Worm (Caenorhabditis elegans) whole organism, young adult: ENCODE data around the gene fbxb-77.
A peak's percentile ranks its signal among the peaks of the same experiment; 100 is the strongest.

Experiments
- D2030.7 ChIP-seq: fragments of 200-800 bp; sonication (Bioruptor generic); IDR thresholded peaks from 2 replicates; pipeline ENCODE4 v1.3.6; 2022; ENCODE audit warnings: missing genetic modification reagents, missing genetic modification characterization, missing compliant biosample characterization
- F22D6.2 ChIP-seq: sonication (generic microtip); optimal IDR thresholded peaks from 2 replicates; lab custom pipeline; 2016; ENCODE audit warnings: mild to moderate bottlenecking, missing genetic modification characterization, missing compliant biosample characterization
- F33H1.4 ChIP-seq: fragments of 200-800 bp; sonication (Bioruptor generic); IDR thresholded peaks from 2 replicates; pipeline ENCODE4 v1.3.6; 2022; ENCODE audit warnings: missing genetic modification reagents, missing genetic modification characterization, missing compliant biosample characterization
- F37B4.10 ChIP-seq: fragments of 200-800 bp; sonication (Bioruptor generic); IDR thresholded peaks from 2 replicates; pipeline ENCODE4 v1.3.6; 2022; ENCODE audit warnings: missing genetic modification characterization, missing compliant biosample characterization
- K12H6.12 ChIP-seq: fragments of 200-800 bp; sonication (Bioruptor generic); optimal IDR thresholded peaks from 2 replicates; lab custom pipeline; 2018; ENCODE audit warnings: mild to moderate bottlenecking, missing genetic modification characterization, missing compliant biosample characterization
- T07F8.4 ChIP-seq: sonication (generic microtip); optimal IDR thresholded peaks from 2 replicates; lab custom pipeline; 2016; ENCODE audit warnings: mild to moderate bottlenecking, missing genetic modification characterization, moderate library complexity, missing compliant biosample characterization
- Y53F4B.3 ChIP-seq: fragments of 200-800 bp; sonication (Bioruptor generic); IDR thresholded peaks from 2 replicates; pipeline ENCODE4 v1.3.6; 2022; ENCODE audit warnings: missing genetic modification reagents, missing genetic modification characterization, missing compliant biosample characterization
- Y67H2A.10 ChIP-seq: fragments of 200-800 bp; sonication (Bioruptor generic); conservative IDR thresholded peaks from 2 replicates; pipeline ENCODE4 v1.3.6; 2022; ENCODE audit warnings: missing genetic modification reagents, missing genetic modification characterization, missing compliant biosample characterization
- Y79H2A.3 ChIP-seq: fragments of 200-800 bp; sonication (Bioruptor generic); conservative IDR thresholded peaks from 2 replicates; pipeline ENCODE4 v1.3.6; 2022; ENCODE audit warnings: missing genetic modification reagents, missing genetic modification characterization, missing compliant biosample characterization
- ZK185.1 ChIP-seq: sonication (generic microtip); optimal IDR thresholded peaks from 2 replicates; lab custom pipeline; 2016; ENCODE audit warnings: mild to moderate bottlenecking, missing genetic modification characterization, missing compliant biosample characterization; ENCODE audit not compliant: poor library complexity, severe bottlenecking
- atf-7 ChIP-seq: sonication (generic microtip); optimal IDR thresholded peaks from 2 replicates; lab custom pipeline; 2017; ENCODE audit warnings: mild to moderate bottlenecking, missing genetic modification characterization, missing compliant biosample characterization
- attf-3 ChIP-seq: fragments of 200-800 bp; sonication (Bioruptor generic); conservative IDR thresholded peaks from 2 replicates; pipeline ENCODE4 v1.3.6; 2022; ENCODE audit warnings: missing genetic modification reagents, missing genetic modification characterization, missing compliant biosample characterization
- bed-1 ChIP-seq: fragments of 200-800 bp; sonication (Bioruptor generic); IDR thresholded peaks from 2 replicates; pipeline ENCODE4 v1.3.6; 2022; ENCODE audit warnings: missing genetic modification reagents, missing genetic modification characterization, missing compliant biosample characterization
- bed-2 ChIP-seq: fragments of 200-800 bp; sonication (Bioruptor generic); IDR thresholded peaks from 2 replicates; pipeline ENCODE4 v1.3.6; 2022; ENCODE audit warnings: missing genetic modification reagents, missing genetic modification characterization, missing compliant biosample characterization
- ccch-3 ChIP-seq: fragments of 200-800 bp; sonication (Bioruptor generic); optimal IDR thresholded peaks from 2 replicates; lab custom pipeline; 2018; ENCODE audit warnings: mild to moderate bottlenecking, missing genetic modification characterization, missing compliant biosample characterization
- ceh-100 ChIP-seq: fragments of 200-800 bp; sonication (Bioruptor generic); IDR thresholded peaks from 2 replicates; pipeline ENCODE4 v1.3.6; 2022; ENCODE audit warnings: missing genetic modification reagents, missing genetic modification characterization, missing compliant biosample characterization
- dox-1 ChIP-seq: fragments of 200-800 bp; sonication (Bioruptor generic); IDR thresholded peaks from 2 replicates; pipeline ENCODE4 v1.3.6; 2022; ENCODE audit warnings: missing genetic modification reagents, missing genetic modification characterization, missing compliant biosample characterization
- efl-1 ChIP-seq: fragments of 150-350 bp; optimal IDR thresholded peaks from 2 replicates; lab custom pipeline; 2014; ENCODE audit warnings: missing biosample characterization, missing genetic modification reagents, missing genetic modification characterization
- egl-18 ChIP-seq: fragments of 200-800 bp; sonication (Bioruptor generic); IDR thresholded peaks from 2 replicates; pipeline ENCODE4 v1.3.6; 2022; ENCODE audit warnings: missing genetic modification reagents, missing genetic modification characterization, missing compliant biosample characterization
- egl-44 ChIP-seq: fragments of 200-800 bp; sonication (Bioruptor generic); IDR thresholded peaks from 2 replicates; pipeline ENCODE4 v1.3.6; 2022; ENCODE audit warnings: missing genetic modification reagents, missing genetic modification characterization, missing compliant biosample characterization
- egrh-3 ChIP-seq: fragments of 200-800 bp; sonication (Bioruptor generic); IDR thresholded peaks from 2 replicates; pipeline ENCODE4 v1.3.6; 2022; ENCODE audit warnings: missing genetic modification reagents, missing genetic modification characterization, missing compliant biosample characterization
- ekl-4 ChIP-seq: fragments of 200-800 bp; sonication (Bioruptor generic); IDR thresholded peaks from 2 replicates; pipeline ENCODE4 v1.3.6; 2022; ENCODE audit warnings: missing genetic modification reagents, missing genetic modification characterization, missing compliant biosample characterization
- ets-4 ChIP-seq: fragments of 200-800 bp; sonication (Bioruptor generic); optimal IDR thresholded peaks from 2 replicates; lab custom pipeline; 2018; ENCODE audit warnings: mild to moderate bottlenecking, missing genetic modification characterization, missing compliant biosample characterization
- gei-17 ChIP-seq: fragments of 200-800 bp; sonication (Bioruptor generic); optimal IDR thresholded peaks from 2 replicates; lab custom pipeline; 2018; ENCODE audit warnings: mild to moderate bottlenecking, missing genetic modification characterization, missing compliant biosample characterization
- hmg-1.2 ChIP-seq: fragments of 200-800 bp; sonication (Bioruptor generic); IDR thresholded peaks from 2 replicates; pipeline ENCODE4 v1.3.6; 2022; ENCODE audit warnings: missing genetic modification reagents, missing genetic modification characterization, missing compliant biosample characterization
- hmg-20 ChIP-seq: fragments of 200-800 bp; sonication (Bioruptor generic); IDR thresholded peaks from 2 replicates; pipeline ENCODE4 v1.3.6; 2022; ENCODE audit warnings: missing genetic modification reagents, missing genetic modification characterization, missing compliant biosample characterization
- lag-1 ChIP-seq: fragments of 200-800 bp; sonication (Bioruptor generic); IDR thresholded peaks from 2 replicates; pipeline ENCODE4 v1.3.6; 2022; ENCODE audit warnings: missing genetic modification reagents, missing genetic modification characterization, missing compliant biosample characterization
- let-607 ChIP-seq, 2 experiments: fragments of 200-800 bp in 1 of 2; sonication (Bioruptor generic) in 1 of 2; sonication (generic microtip) in 1 of 2; optimal IDR thresholded peaks; 2 replicates each; lab custom pipeline; 2016 to 2018; ENCODE audit warnings: mild to moderate bottlenecking in 2 of 2, missing compliant biosample characterization in 2 of 2, missing genetic modification characterization in 2 of 2, moderate library complexity in 2 of 2, missing genotype in 1 of 2
- lin-54 ChIP-seq: fragments of 200-800 bp; sonication (Bioruptor generic); optimal IDR thresholded peaks from 2 replicates; lab custom pipeline; 2018; ENCODE audit warnings: mild to moderate bottlenecking, missing genetic modification characterization, missing compliant biosample characterization
- madf-10 ChIP-seq: sonication (generic microtip); optimal IDR thresholded peaks from 2 replicates; lab custom pipeline; 2016; ENCODE audit warnings: mild to moderate bottlenecking, missing genetic modification characterization, missing compliant biosample characterization
- madf-3 ChIP-seq: fragments of 200-800 bp; sonication (Bioruptor generic); IDR thresholded peaks from 2 replicates; pipeline ENCODE4 v1.3.6; 2022; ENCODE audit warnings: missing genetic modification reagents, missing genetic modification characterization, missing compliant biosample characterization
- madf-6 ChIP-seq: fragments of 200-800 bp; sonication (Bioruptor generic); IDR thresholded peaks from 2 replicates; pipeline ENCODE4 v1.3.6; 2022; ENCODE audit warnings: missing genetic modification reagents, missing genetic modification characterization, missing compliant biosample characterization
- mcd-1 ChIP-seq: fragments of 200-800 bp; sonication (Bioruptor generic); IDR thresholded peaks from 2 replicates; pipeline ENCODE4 v1.3.6; 2022; ENCODE audit warnings: missing genetic modification reagents, missing genetic modification characterization, missing compliant biosample characterization
- mel-28 ChIP-seq: sonication (generic microtip); optimal IDR thresholded peaks from 2 replicates; lab custom pipeline; 2016; ENCODE audit warnings: borderline replicate concordance, mild to moderate bottlenecking, missing genetic modification characterization, missing compliant biosample characterization
- nfya-2 ChIP-seq: fragments of 200-800 bp; sonication (Bioruptor generic); IDR thresholded peaks from 2 replicates; pipeline ENCODE4 v1.3.6; 2022; ENCODE audit warnings: missing genetic modification reagents, missing genetic modification characterization, missing compliant biosample characterization
- nfyb-1 ChIP-seq: fragments of 200-800 bp; sonication (Bioruptor generic); IDR thresholded peaks from 2 replicates; pipeline ENCODE4 v1.3.6; 2022; ENCODE audit warnings: missing genetic modification reagents, missing genetic modification characterization, missing compliant biosample characterization
- nhr-120 ChIP-seq: fragments of 200-800 bp; sonication (Bioruptor generic); IDR thresholded peaks from 2 replicates; pipeline ENCODE4 v1.3.6; 2022; ENCODE audit warnings: missing genetic modification characterization, missing compliant biosample characterization
- nhr-80 ChIP-seq: sonication (generic microtip); optimal IDR thresholded peaks from 2 replicates; lab custom pipeline; 2016; ENCODE audit warnings: missing genetic modification characterization, missing compliant biosample characterization
- nhr-90 ChIP-seq: sonication (generic microtip); optimal IDR thresholded peaks from 2 replicates; lab custom pipeline; 2016; ENCODE audit warnings: missing genotype, mild to moderate bottlenecking, missing genetic modification characterization, missing compliant biosample characterization
- rcor-1 ChIP-seq: fragments of 200-800 bp; sonication (Bioruptor generic); IDR thresholded peaks from 2 replicates; pipeline ENCODE4 v1.3.6; 2022; ENCODE audit warnings: missing genetic modification reagents, missing genetic modification characterization, missing compliant biosample characterization
- rec-8 ChIP-seq, 2 experiments: sonication (generic microtip); optimal IDR thresholded peaks; 2 replicates each; lab custom pipeline; 2016; ENCODE audit warnings: mild to moderate bottlenecking in 2 of 2, missing genetic modification characterization in 2 of 2, missing genetic modification reagents in 2 of 2, missing genotype in 2 of 2, missing biosample characterization in 1 of 2, missing compliant biosample characterization in 1 of 2, moderate library complexity in 1 of 2
- repo-1 ChIP-seq: sonication (generic microtip); optimal IDR thresholded peaks from 2 replicates; lab custom pipeline; 2017; ENCODE audit warnings: mild to moderate bottlenecking, missing genetic modification characterization, missing compliant biosample characterization
- sea-2 ChIP-seq: fragments of 200-800 bp; sonication (Bioruptor generic); IDR thresholded peaks from 2 replicates; pipeline ENCODE4 v1.3.6; 2022; ENCODE audit warnings: missing genetic modification characterization, missing compliant biosample characterization
- somi-1 ChIP-seq: fragments of 200-800 bp; sonication (Bioruptor generic); optimal IDR thresholded peaks from 2 replicates; lab custom pipeline; 2018; ENCODE audit warnings: mild to moderate bottlenecking, missing genetic modification characterization, missing compliant biosample characterization
- unc-130 ChIP-seq: sonication (generic microtip); optimal IDR thresholded peaks from 2 replicates; lab custom pipeline; 2016; ENCODE audit warnings: missing genetic modification reagents, missing genetic modification characterization, missing compliant biosample characterization
- ztf-18 ChIP-seq: sonication (generic microtip); optimal IDR thresholded peaks from 2 replicates; lab custom pipeline; 2016; ENCODE audit warnings: missing genotype, mild to moderate bottlenecking, missing genetic modification characterization, missing compliant biosample characterization
- ztf-25 ChIP-seq: fragments of 200-800 bp; sonication (Bioruptor generic); IDR thresholded peaks from 2 replicates; pipeline ENCODE4 v1.3.6; 2022; ENCODE audit warnings: missing genetic modification reagents, missing genetic modification characterization, missing compliant biosample characterization
- ztf-26 ChIP-seq: sonication (generic microtip); optimal IDR thresholded peaks from 2 replicates; lab custom pipeline; 2017; ENCODE audit warnings: missing genetic modification characterization, missing compliant biosample characterization
- ztf-6 ChIP-seq: fragments of 200-800 bp; sonication (Bioruptor generic); IDR thresholded peaks from 2 replicates; pipeline ENCODE4 v1.3.6; 2022; ENCODE audit warnings: missing genetic modification reagents, missing genetic modification characterization, missing compliant biosample characterization

Gene fbxb-77

DNA sequence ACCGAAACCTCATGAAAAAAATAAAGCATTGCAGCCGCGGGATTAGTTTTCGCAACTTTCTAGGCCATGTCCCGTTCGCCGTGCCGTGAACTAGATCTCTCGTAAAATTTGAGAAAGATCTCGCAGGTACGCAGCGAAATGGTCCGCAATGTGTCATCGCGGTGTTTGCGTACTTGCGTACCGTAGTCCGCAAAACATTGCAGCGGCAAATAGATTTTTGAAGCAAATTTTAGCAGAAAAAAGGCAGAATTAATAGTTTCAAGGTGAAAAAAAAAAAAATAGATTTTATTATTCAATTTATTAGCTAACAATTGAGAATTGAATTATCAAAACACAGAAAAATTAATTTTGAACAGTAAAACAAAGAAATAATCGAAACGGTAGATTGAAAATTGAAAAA, 28.0 kb downstream of the fbxb-77 start (continued):
- TF ChIP-seq ceh-100 (GFP tag; lab: Robert Waterston, UW) (peak; percentile 96), rec-8 (tag; optimal IDR thresholded peaks at IDR 0.05; lab: Kevin White, UChicago) (peak; percentile 5 to 6), F22D6.2 (peak; percentile 82), madf-6 (peak; percentile 89; the same call in 1 of the 2 replicates), ccch-3 (GFP tag; lab: Kevin White, UChicago) (peak; percentile 52), ekl-4 (GFP tag; lab: Robert Waterston, UW) (peak; percentile 98), hmg-1.2 (GFP tag; lab: Robert Waterston, UW) (peak; percentile 100), let-607 (tag; optimal IDR thresholded peaks at IDR 0.05; lab: Kevin White, UChicago) (peak; percentile 81 to 96), atf-7 (tag; lab: Kevin White, UChicago) (peak; percentile 88), Y79H2A.3 (GFP tag; lab: Robert Waterston, UW) (peak; percentile 96), attf-3 (GFP tag; lab: Robert Waterston, UW) (peak; percentile 92), egl-18 (GFP tag; lab: Robert Waterston, UW) (peak; percentile 98), nfya-2 (0 out of 2 replicates have a peak, but pooled peaks have one; percentile 39), lag-1 (GFP tag; lab: Robert Waterston, UW) (peak; percentile 93; the same call in 1 of the 2 replicates), repo-1 (tag; lab: Kevin White, UChicago) (peak; percentile 77), ztf-6 (GFP tag; lab: Robert Waterston, UW) (peak; percentile 99), dox-1 (GFP tag; lab: Robert Waterston, UW) (peak; percentile 100), T07F8.4 (peak; percentile 29), efl-1 (GFP tag; lab: Kevin White, UChicago) (peak; percentile 18), madf-3 (peak; percentile 97), F33H1.4 (peak; percentile 97), lin-54 (GFP tag; lab: Kevin White, UChicago) (peak; percentile 95), Y53F4B.3 (GFP tag; lab: Robert Waterston, UW) (peak; percentile 91), mel-28 (peak; percentile 9), gei-17 (GFP tag; lab: Kevin White, UChicago) (peak; percentile 72), mcd-1 (GFP tag; lab: Robert Waterston, UW) (peak; percentile 100), unc-130 (GFP tag; lab: Kevin White, UChicago) (peak; percentile 90), sea-2 (GFP tag; lab: Robert Waterston, UW) (peak; percentile 100), ztf-18 (tag; lab: Kevin White, UChicago) (peak; percentile 88), F37B4.10 (GFP tag; lab: Robert Waterston, UW) (peak; percentile 100), ztf-26 (peak; percentile 96), nhr-120 (GFP tag; lab: Robert Waterston, UW) (peak; percentile 90; the same call in 1 of the 2 replicates), D2030.7 (GFP tag; lab: Robert Waterston, UW) (peak; percentile 98), egrh-3 (GFP tag; lab: Robert Waterston, UW) (peak; percentile 94), bed-2 (peak; percentile 100), K12H6.12 (tag; lab: Kevin White, UChicago) (peak; percentile 94), nfyb-1 (GFP tag; lab: Robert Waterston, UW) (peak; percentile 99), madf-10 (tag; lab: Kevin White, UChicago) (peak; percentile 88), nhr-90 (tag; lab: Kevin White, UChicago) (peak; percentile 76), bed-1 (GFP tag; lab: Robert Waterston, UW) (peak; percentile 100), somi-1 (peak; percentile 95), rcor-1 (peak; percentile 98), hmg-20 (GFP tag; lab: Robert Waterston, UW) (peak; percentile 95), ZK185.1 (tag; lab: Kevin White, UChicago) (peak; percentile 73), nhr-80 (tag; lab: Kevin White, UChicago) (peak; percentile 81), egl-44 (GFP tag; lab: Robert Waterston, UW) (peak; percentile 99), ets-4 (peak; percentile 60), ztf-25 (peak; percentile 99), Y67H2A.10 (GFP tag; lab: Robert Waterston, UW) (peak; percentile 98)
